Worm (Caenorhabditis elegans): ENCODE results near the gene gly-7.

DNA sequence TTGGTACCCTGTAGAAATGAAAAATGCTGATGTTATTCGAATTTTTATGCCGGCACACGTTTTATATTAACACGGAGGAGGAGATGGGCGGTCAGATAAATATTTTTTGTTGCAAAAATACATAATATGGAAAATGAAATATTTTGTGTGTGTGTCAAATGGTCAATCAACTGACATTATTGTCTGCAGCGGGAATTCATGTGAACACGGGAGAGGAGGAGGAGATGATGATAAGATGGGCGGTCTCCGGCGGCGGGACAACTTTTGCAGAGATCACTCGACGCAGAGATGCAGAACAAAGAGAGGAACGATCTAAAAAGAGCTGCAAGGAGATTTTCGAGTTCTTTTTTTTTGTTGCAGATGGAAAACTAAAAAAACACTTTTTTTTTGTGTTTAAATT, 49.4 kb downstream of the gly-7 start, which contains the start of gene dhs-13:
- no peak for TF ChIP-seq ama-1 (optimal IDR thresholded peaks at IDR 0.05)
- no peak for TF ChIP-seq pes-1 (GFP tag; IDR thresholded peaks at IDR 0.05)
- no peak for TF ChIP-seq F13C5.2 (tag; optimal IDR thresholded peaks at IDR 0.05)
- no peak for TF ChIP-seq hmg-4 (GFP tag; optimal IDR thresholded peaks at IDR 0.05)
- no peak for TF ChIP-seq hnd-1 (tag; optimal IDR thresholded peaks at IDR 0.05)
- TF ChIP-seq aly-1 (tag; optimal IDR thresholded peaks at IDR 0.05) = no peak
